Worm (Caenorhabditis elegans): ENCODE results near the gene ttr-53.

DNA sequence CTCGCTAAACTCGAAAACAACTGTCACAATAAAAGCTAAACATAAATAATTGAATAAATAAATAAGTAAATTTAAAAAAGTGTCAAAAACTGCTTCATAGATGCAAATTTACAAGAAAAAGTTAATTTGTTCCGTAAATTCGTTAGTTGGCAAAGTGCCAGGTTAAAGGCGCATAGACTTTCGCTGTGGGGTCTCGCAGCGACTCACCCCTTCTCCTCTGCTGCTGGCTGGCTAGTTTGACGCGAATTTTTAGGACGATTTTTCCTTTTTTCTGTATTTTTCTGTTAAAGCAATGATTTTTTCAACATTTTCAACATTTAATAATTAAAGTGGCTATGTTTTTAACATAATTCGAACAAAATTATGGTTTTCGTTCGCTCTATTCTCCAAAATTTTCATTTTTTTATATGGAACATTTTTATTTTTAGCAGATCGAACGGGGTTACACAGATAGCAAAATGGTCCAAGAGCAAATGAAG lies 18.5 kb downstream of the ttr-53 start, which contains the start of gene rack-1:
- TF ChIP-seq ztf-23 (GFP tag; IDR thresholded peaks at IDR 0.05), result no peak
- TF ChIP-seq cog-1 (tag; optimal IDR thresholded peaks at IDR 0.05), result no peak
- TF ChIP-seq ref-1 (GFP tag; conservative IDR thresholded peaks at IDR 0.05), result no peak
- TF ChIP-seq flt-1 (GFP tag; IDR thresholded peaks at IDR 0.05), result no peak
- no peak for TF ChIP-seq med-1 (GFP tag; optimal IDR thresholded peaks at IDR 0.05; ENCODE audit: insufficient read depth)
- TF ChIP-seq tab-1 (GFP tag; IDR thresholded peaks at IDR 0.05), result no peak

Measured in whole organism, midembryonic.